Worm (Caenorhabditis elegans) whole organism, L3 larva: ENCODE data around the gene T13C5.3.

ENCODE experiments used
- ZK546.5 ChIP-seq: sonication (generic microtip); optimal IDR thresholded peaks from 2 replicates; lab custom pipeline; 2017; ENCODE audit warnings: missing biosample characterization, missing genetic modification characterization
- lin-15B ChIP-seq: fragments of 150-350 bp; optimal IDR thresholded peaks from 2 replicates; lab custom pipeline; 2014; ENCODE audit warnings: missing biosample characterization, missing genetic modification characterization
- snpc-4 ChIP-seq: fragments of 150-350 bp; optimal IDR thresholded peaks from 2 replicates; lab custom pipeline; 2014; ENCODE audit warnings: missing biosample characterization, missing genetic modification characterization
- zag-1 ChIP-seq: fragments of 150-350 bp; optimal IDR thresholded peaks from 2 replicates; lab custom pipeline; 2014; ENCODE audit warnings: missing biosample characterization, missing genetic modification characterization
- ztf-4 ChIP-seq: fragments of 150-350 bp; optimal IDR thresholded peaks from 2 replicates; lab custom pipeline; 2014; ENCODE audit warnings: missing biosample characterization, missing genetic modification characterization

DNA sequence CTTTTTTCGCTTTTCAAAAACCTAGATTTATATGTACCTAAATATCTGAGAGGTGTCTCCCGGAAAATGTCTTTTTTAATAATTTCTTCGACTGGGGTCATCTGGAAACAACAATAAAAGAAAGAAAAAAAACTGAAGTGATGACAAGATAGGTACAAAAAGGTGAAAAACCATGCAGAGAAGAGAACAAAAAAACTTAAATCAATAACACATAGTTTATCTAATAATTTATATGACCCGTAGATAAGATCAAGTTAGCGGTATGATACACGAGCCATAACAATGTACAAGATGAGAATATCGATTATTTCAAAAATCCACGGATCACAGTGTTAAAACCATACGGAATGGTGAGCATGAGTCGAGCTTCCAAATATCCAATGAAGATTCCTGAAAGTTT, 28.0 kb downstream of the T13C5.3 start, which contains the start of gene mtp-18:
- TF ChIP-seq snpc-4 (tag; lab: Kevin White, UChicago): no peak
- no peak for TF ChIP-seq zag-1 (tag; lab: Kevin White, UChicago)
- TF ChIP-seq lin-15B (tag; lab: Kevin White, UChicago): no peak
- no peak for TF ChIP-seq ZK546.5
- no peak for TF ChIP-seq ztf-4 (tag; lab: Kevin White, UChicago)
